Fruit fly (Drosophila melanogaster) whole organism, prepupa: Measurements from ENCODE around the gene PGRP-SB2.

Source experiments
- Blimp-1 ChIP-seq: fragments of 200-800 bp; sonication (Bioruptor generic); optimal IDR thresholded peaks from 3 replicates; lab custom pipeline; 2017; ENCODE audit warnings: missing biosample characterization, missing genetic modification characterization, mild to moderate bottlenecking, moderate library complexity, missing genetic modification reagents
- CG15336 ChIP-seq: fragments of 200-800 bp; sonication (Bioruptor generic); IDR thresholded peaks from 2 replicates; pipeline ENCODE4 v1.3.6; 2022; ENCODE audit warnings: missing biosample characterization, missing genetic modification characterization
- CG6163 ChIP-seq: fragments of 200-800 bp; sonication (Bioruptor generic); IDR thresholded peaks from 3 replicates; pipeline ENCODE4 v1.3.6; 2022; ENCODE audit warnings: missing biosample characterization, missing genetic modification characterization
- Eip78C ChIP-seq: fragments of 200-800 bp; sonication (Bioruptor generic); peaks from one replicate; lab custom pipeline; 2016; ENCODE audit warnings: missing biosample characterization, missing genetic modification characterization
- Gug ChIP-seq: fragments of 200-800 bp; sonication (Bioruptor generic); IDR thresholded peaks from 2 replicates; pipeline ENCODE4 v1.3.6; 2022; ENCODE audit warnings: missing biosample characterization, missing genetic modification characterization
- Hr39 ChIP-seq: fragments of 200-800 bp; sonication (Bioruptor generic); optimal IDR thresholded peaks from 2 replicates; lab custom pipeline; 2016; ENCODE audit warnings: missing biosample characterization, missing genetic modification characterization
- OdsH ChIP-seq: fragments of 200-800 bp; sonication (Bioruptor generic); optimal IDR thresholded peaks from 3 replicates; lab custom pipeline; 2016; ENCODE audit warnings: missing biosample characterization, missing genetic modification characterization
- Sox102F ChIP-seq: fragments of 200-800 bp; sonication (Bioruptor generic); optimal IDR thresholded peaks from 2 replicates; lab custom pipeline; 2016; ENCODE audit warnings: missing biosample characterization, mild to moderate bottlenecking, missing genetic modification characterization
- dsx ChIP-seq: fragments of 200-800 bp; optimal IDR thresholded peaks from 3 replicates; lab custom pipeline; 2019; ENCODE audit warnings: missing biosample characterization, mild to moderate bottlenecking, missing genetic modification characterization, moderate library complexity; ENCODE audit not compliant: poor library complexity, severe bottlenecking
- esn ChIP-seq: fragments of 200-800 bp; sonication (Bioruptor generic); optimal IDR thresholded peaks from 2 replicates; lab custom pipeline; 2016; ENCODE audit warnings: missing biosample characterization, mild to moderate bottlenecking, missing genetic modification characterization, moderate library complexity
- spab ChIP-seq: fragments of 200-800 bp; sonication (Bioruptor generic); optimal IDR thresholded peaks from 2 replicates; lab custom pipeline; 2017; ENCODE audit warnings: missing biosample characterization, mild to moderate bottlenecking, missing genetic modification characterization, missing genetic modification reagents
- topi ChIP-seq: fragments of 200-800 bp; sonication (Bioruptor generic); optimal IDR thresholded peaks from 3 replicates; lab custom pipeline; 2016; ENCODE audit warnings: missing biosample characterization, missing genetic modification characterization

DNA sequence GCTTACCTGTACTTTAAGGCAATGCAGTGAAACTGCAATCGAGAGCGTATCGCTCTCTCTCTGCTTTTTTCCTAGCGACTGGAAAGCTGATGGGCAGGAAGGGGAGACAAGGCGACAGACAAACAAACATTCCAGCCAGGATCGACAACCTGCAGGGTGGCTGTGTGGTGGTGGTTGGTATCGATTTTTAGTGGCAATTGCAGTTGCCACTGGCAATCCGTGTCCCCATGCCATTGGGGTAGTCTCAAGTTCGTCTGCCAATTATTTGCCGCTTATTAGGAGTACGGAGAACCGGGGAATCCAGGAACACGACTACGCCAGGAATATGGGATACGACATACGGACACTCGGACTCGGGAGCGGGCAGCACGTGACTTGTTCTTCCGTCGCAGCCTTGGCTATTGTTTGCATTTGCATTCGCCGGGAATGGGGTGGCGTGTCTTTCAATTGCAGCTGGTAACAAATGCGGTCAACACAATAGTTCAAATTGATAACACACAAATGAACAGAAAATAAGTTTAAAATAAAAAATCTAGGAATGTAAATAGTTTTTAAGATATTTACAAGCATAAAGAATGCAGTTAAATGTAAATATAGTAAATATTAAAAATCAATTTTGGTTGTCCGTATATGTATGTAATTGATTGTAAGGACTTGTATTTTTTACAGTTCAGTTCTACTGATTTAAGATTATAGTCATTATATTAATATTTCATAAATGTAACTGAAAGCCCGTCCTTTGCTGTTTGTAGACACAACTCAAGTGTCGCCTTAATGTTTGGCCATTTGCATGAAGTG lies 20.4 kb downstream of the PGRP-SB2 start:
- TF ChIP-seq Sox102F (no peak), dsx (GFP tag; lab: Kevin White, UChicago) (no peak), Blimp-1 (GFP tag; lab: Kevin White, UChicago) (no peak), CG6163 (GFP tag; lab: Robert Waterston, UW) (no peak), OdsH (no peak), CG15336 (GFP tag; lab: Robert Waterston, UW) (no peak), esn (no peak), spab (GFP tag; lab: Kevin White, UChicago) (peak; percentile 25), Hr39 (no peak), topi (GFP tag; lab: Kevin White, UChicago) (no peak), Gug (no peak), Eip78C (peak; percentile 68)
